Worm (Caenorhabditis elegans) whole organism, L3 larva: Measurements from ENCODE around the gene rab-35.

Experiments used
- jun-1 ChIP-seq: fragments of 150-350 bp; optimal IDR thresholded peaks from 2 replicates; lab custom pipeline; 2014; ENCODE audit warnings: missing biosample characterization, missing genetic modification reagents, missing genetic modification characterization
- ztf-11 ChIP-seq: fragments of 150-350 bp; optimal IDR thresholded peaks from 2 replicates; lab custom pipeline; 2014; ENCODE audit warnings: missing biosample characterization, missing genetic modification characterization

DNA sequence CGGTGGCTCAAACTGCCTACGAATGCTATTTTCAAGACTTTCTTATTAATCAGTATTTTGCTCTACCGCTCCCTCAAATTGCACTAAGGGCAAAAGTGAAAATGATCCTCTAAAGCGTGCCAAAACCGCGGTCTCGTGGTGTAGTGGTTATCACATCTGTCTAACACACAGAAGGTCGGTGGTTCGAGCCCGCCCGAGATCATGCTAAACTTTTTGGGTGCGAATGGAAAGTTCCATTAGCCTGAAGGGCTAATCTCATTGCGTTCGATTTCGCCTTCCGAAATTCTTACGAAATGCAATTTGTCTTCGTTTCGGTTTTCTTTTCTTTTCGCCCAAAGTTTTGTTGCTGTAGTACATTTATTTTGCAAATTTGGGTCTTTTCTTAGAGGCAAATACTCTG is 42.1 kb upstream of the rab-35 start:
- TF ChIP-seq ztf-11 (tag; lab: Kevin White, UChicago) (no peak), jun-1 (tag; lab: Kevin White, UChicago) (no peak)
